Worm (Caenorhabditis elegans): ENCODE measurements around the gene W03F9.4.
A peak's percentile ranks its signal among the peaks of the same experiment; 100 is the strongest.

Gene W03F9.4

ce11 chrV:172110-172509 lies 20.9 kb upstream of the W03F9.4 start, which contains the start of gene cfap-36:
Gene cfap-36, minus strand, starts transcription at chrV:172210.
- TF ChIP-seq hmg-1.2 (GFP tag; IDR thresholded peaks at IDR 0.05): no peak
- TF ChIP-seq akir-1 (GFP tag; optimal IDR thresholded peaks at IDR 0.05): no peak
- TF ChIP-seq efl-1 (GFP tag; optimal IDR thresholded peaks at IDR 0.05): no peak

ce11 chrV:166687-167086 lies 15.5 kb upstream of the W03F9.4 start, which contains the start of gene Y108G3AL.2:
Gene Y108G3AL.2, plus strand, starts transcription at chrV:166987.
- no peak for TF ChIP-seq lin-54 (GFP tag; optimal IDR thresholded peaks at IDR 0.05)
- TF ChIP-seq ztf-6 (GFP tag; IDR thresholded peaks at IDR 0.05): no peak
- no peak for TF ChIP-seq madf-10 (tag; optimal IDR thresholded peaks at IDR 0.05)
- no peak for TF ChIP-seq hsf-1 (GFP tag; IDR thresholded peaks at IDR 0.05)
- TF ChIP-seq fkh-3 (tag; optimal IDR thresholded peaks at IDR 0.05): no peak
- TF ChIP-seq nfya-1 (tag; optimal IDR thresholded peaks at IDR 0.05; ENCODE audit: borderline replicate concordance, insufficient read depth): no peak
- no peak for TF ChIP-seq hlh-12 (tag; optimal IDR thresholded peaks at IDR 0.05)
- no peak for TF ChIP-seq T26A5.8 (tag; optimal IDR thresholded peaks at IDR 0.05)
- no peak for TF ChIP-seq nhr-120 (GFP tag; IDR thresholded peaks at IDR 0.05)
- no peak for TF ChIP-seq ztf-26 (tag; optimal IDR thresholded peaks at IDR 0.05)
- TF ChIP-seq ztf-18 (tag; optimal IDR thresholded peaks at IDR 0.05): no peak
- no peak for TF ChIP-seq nhr-27 (tag; optimal IDR thresholded peaks at IDR 0.05)
- TF ChIP-seq lag-1 (GFP tag; IDR thresholded peaks at IDR 0.05): no peak
- TF ChIP-seq ztf-25 (GFP tag; IDR thresholded peaks at IDR 0.05): no peak
- no peak for TF ChIP-seq ekl-4 (GFP tag; IDR thresholded peaks at IDR 0.05)
- no peak for TF ChIP-seq sptf-2 (GFP tag; optimal IDR thresholded peaks at IDR 0.05)
- no peak for TF ChIP-seq F22D6.2 (tag; optimal IDR thresholded peaks at IDR 0.05)

ce11 chrV:156044-156869 lies 5.1 kb upstream of the W03F9.4 start, which contains the start of gene ttb-1:
Gene ttb-1, plus strand, starts transcription at chrV:156819.
- peak; percentile 66 for TF ChIP-seq lin-54 (GFP tag; optimal IDR thresholded peaks at IDR 0.05)
- TF ChIP-seq dpl-1 (GFP tag; optimal IDR thresholded peaks at IDR 0.05): peak; percentile 21
- TF ChIP-seq madf-6 (GFP tag; IDR thresholded peaks at IDR 0.05): peak; percentile 57; the same call in 1 of the 2 replicates
- no peak for TF ChIP-seq mel-28 (tag; optimal IDR thresholded peaks at IDR 0.05; ENCODE audit: borderline replicate concordance)
- TF ChIP-seq F39B2.1 (GFP tag; IDR thresholded peaks at IDR 0.05): no peak
- no peak for TF ChIP-seq let-526 (GFP tag; IDR thresholded peaks at IDR 0.05)
- TF ChIP-seq D2030.7 (GFP tag; IDR thresholded peaks at IDR 0.05): peak; percentile 74
- TF ChIP-seq hrde-1 (tag; optimal IDR thresholded peaks at IDR 0.05; ENCODE audit: borderline replicate concordance): no peak
- peak; percentile 91 for TF ChIP-seq attf-3 (GFP tag; conservative IDR thresholded peaks at IDR 0.05)
- TF ChIP-seq dox-1 (GFP tag; IDR thresholded peaks at IDR 0.05): 0 out of 2 replicates have a peak, but pooled peaks have one; percentile 11
- TF ChIP-seq mcd-1 (GFP tag; IDR thresholded peaks at IDR 0.05): 0 out of 2 replicates have a peak, but pooled peaks have one; percentile 32
- TF ChIP-seq efl-1 (GFP tag; optimal IDR thresholded peaks at IDR 0.05): peak; percentile 68
- TF ChIP-seq lag-1 (GFP tag; IDR thresholded peaks at IDR 0.05): no peak
- TF ChIP-seq lin-35 (GFP tag; optimal IDR thresholded peaks at IDR 0.05): peak in 1 of 3 experiments; percentile 46

- no peak for TF ChIP-seq ekl-4 (GFP tag; IDR thresholded peaks at IDR 0.05)
- 0 out of 2 replicates have a peak, but pooled peaks have one; percentile 43 for TF ChIP-seq dox-1 (GFP tag; IDR thresholded peaks at IDR 0.05)
- no peak for TF ChIP-seq cebp-1 (GFP tag; IDR thresholded peaks at IDR 0.05)
- no peak for TF ChIP-seq cebp-1 (tag; optimal IDR thresholded peaks at IDR 0.05)
- TF ChIP-seq nhr-90 (tag; optimal IDR thresholded peaks at IDR 0.05): no peak
- TF ChIP-seq xnd-1 (tag; optimal IDR thresholded peaks at IDR 0.05): no peak
- TF ChIP-seq F22D6.2 (tag; optimal IDR thresholded peaks at IDR 0.05): no peak
- no peak for TF ChIP-seq tlf-1 (GFP tag; optimal IDR thresholded peaks at IDR 0.05)
- 0 out of 2 replicates have a peak, but pooled peaks have one; percentile 44 for TF ChIP-seq Y53G8AR.9 (GFP tag; conservative IDR thresholded peaks at IDR 0.05)
- TF ChIP-seq madf-10 (tag; optimal IDR thresholded peaks at IDR 0.05): no peak
- no peak for TF ChIP-seq him-1 (tag; optimal IDR thresholded peaks at IDR 0.05)
- TF ChIP-seq attf-5 (GFP tag; optimal IDR thresholded peaks at IDR 0.05): peak; percentile 7
- TF ChIP-seq zfh-2 (GFP tag; conservative IDR thresholded peaks at IDR 0.05): peak; percentile 48; the same call in 1 of the 2 replicates
- TF ChIP-seq bed-2 (GFP tag; IDR thresholded peaks at IDR 0.05): 0 out of 2 replicates have a peak, but pooled peaks have one; percentile 31
- TF ChIP-seq snpc-3.4 (tag; optimal IDR thresholded peaks at IDR 0.05): no peak
- TF ChIP-seq bed-1 (GFP tag; IDR thresholded peaks at IDR 0.05): no peak
Measured at ce11 chrV:155215-155614, 4.0 kb upstream of the W03F9.4 start.
